Worm (Caenorhabditis elegans) whole organism, L2 larva: Measurements from ENCODE around the gene dot-1.5.

Source experiments
- blmp-1 ChIP-seq: sonication (generic microtip); optimal IDR thresholded peaks from 2 replicates; lab custom pipeline; 2017; ENCODE audit warnings: missing genetic modification characterization, mild to moderate bottlenecking, missing compliant biosample characterization, antibody characterized with exemption, moderate library complexity; ENCODE audit not compliant: insufficient read depth
- ceh-82 ChIP-seq: fragments of 150-350 bp; optimal IDR thresholded peaks from 2 replicates; lab custom pipeline; 2014; ENCODE audit warnings: missing biosample characterization, missing genetic modification characterization
- dmd-4 ChIP-seq: sonication (generic microtip); optimal IDR thresholded peaks from 2 replicates; lab custom pipeline; 2017; ENCODE audit warnings: missing biosample characterization, missing genetic modification characterization
- egl-27 ChIP-seq: sonication (generic microtip); optimal IDR thresholded peaks from 3 replicates; lab custom pipeline; 2017; ENCODE audit warnings: missing biosample characterization, missing genetic modification reagents, missing genetic modification characterization
- lin-13 ChIP-seq: fragments of 150-350 bp; optimal IDR thresholded peaks from 2 replicates; lab custom pipeline; 2014; ENCODE audit warnings: missing biosample characterization, missing genetic modification reagents, missing genetic modification characterization
- nhr-10 ChIP-seq: sonication (generic microtip); optimal IDR thresholded peaks from 2 replicates; lab custom pipeline; 2017; ENCODE audit warnings: missing biosample characterization, missing genetic modification characterization
- nhr-11 ChIP-seq: fragments of 150-350 bp; optimal IDR thresholded peaks from 2 replicates; lab custom pipeline; 2014; ENCODE audit warnings: missing biosample characterization, missing genetic modification characterization
- nhr-25 ChIP-seq: fragments of 150-350 bp; sonication (generic microtip); optimal IDR thresholded peaks from 3 replicates; lab custom pipeline; 2014; ENCODE audit warnings: missing biosample characterization, missing genetic modification characterization
- nhr-77 ChIP-seq: fragments of 150-350 bp; optimal IDR thresholded peaks from 2 replicates; lab custom pipeline; 2014; ENCODE audit warnings: missing biosample characterization, missing genetic modification characterization
- snpc-4 ChIP-seq: fragments of 150-350 bp; optimal IDR thresholded peaks from 2 replicates; lab custom pipeline; 2014; ENCODE audit warnings: missing biosample characterization, missing genetic modification characterization
- unc-62 ChIP-seq: fragments of 150-350 bp; optimal IDR thresholded peaks from 2 replicates; lab custom pipeline; 2014; ENCODE audit warnings: missing biosample characterization, missing genetic modification reagents, missing genetic modification characterization
- zag-1 ChIP-seq: fragments of 150-350 bp; optimal IDR thresholded peaks from 2 replicates; lab custom pipeline; 2014; ENCODE audit warnings: missing biosample characterization, missing genetic modification characterization

ce11 chrX:1915022-1915421 is 2.2 kb upstream of the dot-1.5 start, which contains the start of gene rgs-9:
- no peak for TF ChIP-seq nhr-77
- no peak for TF ChIP-seq ceh-82 (tag; lab: Kevin White, UChicago)
- no peak for TF ChIP-seq zag-1 (tag; lab: Kevin White, UChicago)
- TF ChIP-seq snpc-4 (tag; lab: Kevin White, UChicago), result no peak
- no peak for TF ChIP-seq dmd-4
- TF ChIP-seq nhr-10 (tag; lab: Kevin White, UChicago), result no peak
- no peak for TF ChIP-seq lin-13
- TF ChIP-seq egl-27 (tag; lab: Kevin White, UChicago), result no peak
- TF ChIP-seq nhr-11 (tag; lab: Kevin White, UChicago), result no peak
- no peak for TF ChIP-seq nhr-25 (tag; lab: Kevin White, UChicago)
- no peak for TF ChIP-seq blmp-1 (tag; lab: Kevin White, UChicago)
- TF ChIP-seq unc-62 (GFP tag; lab: Kevin White, UChicago), result no peak
